Worm (Caenorhabditis elegans) whole organism, midembryonic: ENCODE results near the gene sna-2.

ENCODE experiments used
- cog-1 ChIP-seq: sonication (generic microtip); optimal IDR thresholded peaks from 2 replicates; lab custom pipeline; 2016; ENCODE audit warnings: missing genetic modification characterization, missing compliant biosample characterization
- flt-1 ChIP-seq: fragments of 200-800 bp; sonication (Bioruptor generic); IDR thresholded peaks from 2 replicates; pipeline ENCODE4 v1.3.6; 2022; ENCODE audit warnings: missing genetic modification characterization, missing compliant biosample characterization
- klf-2 ChIP-seq: fragments of 200-800 bp; sonication (Bioruptor generic); conservative IDR thresholded peaks from 2 replicates; pipeline ENCODE4 v1.3.6; 2022; ENCODE audit warnings: missing genetic modification reagents, missing genetic modification characterization, missing compliant biosample characterization
- ztf-29 ChIP-seq: fragments of 200-800 bp; sonication (Bioruptor generic); IDR thresholded peaks from 2 replicates; pipeline ENCODE4 v1.3.6; 2022; ENCODE audit warnings: missing genetic modification reagents, missing genetic modification characterization, missing compliant biosample characterization

- TF ChIP-seq ztf-29 (GFP tag; lab: Robert Waterston, UW) (no peak), klf-2 (GFP tag; lab: Robert Waterston, UW) (no peak), cog-1 (tag; lab: Kevin White, UChicago) (no peak), flt-1 (GFP tag; lab: Robert Waterston, UW) (no peak)
These were observed 7.3 kb upstream of the sna-2 start, which contains the start of gene sre-4 for ce11 chrIV:9784689-9785088.
